Worm (Caenorhabditis elegans) whole organism, L2 larva: ENCODE data around the gene ZK669.5.

Experiments
- aly-2 ChIP-seq: fragments of 150-350 bp; optimal IDR thresholded peaks from 2 replicates; lab custom pipeline; 2014; ENCODE audit warnings: missing biosample characterization, missing genetic modification characterization
- ama-1 ChIP-seq: fragments of 150-350 bp; optimal IDR thresholded peaks from 2 replicates; lab custom pipeline; 2018; ENCODE audit warnings: inconsistent platforms
- ceh-16 ChIP-seq: fragments of 150-350 bp; optimal IDR thresholded peaks from 2 replicates; lab custom pipeline; 2014; ENCODE audit warnings: missing biosample characterization, missing genetic modification characterization
- dmd-4 ChIP-seq: sonication (generic microtip); optimal IDR thresholded peaks from 2 replicates; lab custom pipeline; 2017; ENCODE audit warnings: missing biosample characterization, missing genetic modification characterization
- gmeb-1 ChIP-seq: fragments of 150-350 bp; optimal IDR thresholded peaks from 2 replicates; lab custom pipeline; 2014; ENCODE audit warnings: missing biosample characterization, missing genetic modification characterization
- nhr-23 ChIP-seq: fragments of 150-350 bp; optimal IDR thresholded peaks from 2 replicates; lab custom pipeline; 2014; ENCODE audit warnings: missing biosample characterization, missing genetic modification reagents, missing genetic modification characterization
- nhr-77 ChIP-seq: fragments of 150-350 bp; optimal IDR thresholded peaks from 2 replicates; lab custom pipeline; 2014; ENCODE audit warnings: missing biosample characterization, missing genetic modification characterization
- snpc-4 ChIP-seq: fragments of 150-350 bp; optimal IDR thresholded peaks from 2 replicates; lab custom pipeline; 2014; ENCODE audit warnings: missing biosample characterization, missing genetic modification characterization
- unc-39 ChIP-seq: fragments of 150-350 bp; optimal IDR thresholded peaks from 2 replicates; lab custom pipeline; 2014; ENCODE audit warnings: missing biosample characterization, missing genetic modification characterization

DNA sequence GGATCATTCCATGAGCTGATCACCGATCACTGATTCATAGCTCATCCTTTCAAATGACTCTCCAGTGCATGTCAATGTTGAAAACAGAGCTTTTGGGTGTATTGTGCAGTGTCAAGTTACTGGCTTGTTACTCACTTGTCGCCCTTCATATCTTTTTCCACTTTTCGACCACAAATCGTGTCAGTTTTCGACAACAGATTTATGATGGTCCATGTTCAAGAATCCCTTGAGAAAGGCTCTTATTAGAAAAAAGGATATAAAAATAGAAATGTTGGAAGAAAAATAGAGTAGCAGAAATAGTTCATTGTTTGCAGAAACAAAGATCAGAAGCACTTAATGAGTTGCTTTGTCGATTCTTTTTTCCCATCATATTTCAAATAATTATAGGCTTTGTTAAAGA, 36.8 kb upstream of the ZK669.5 start:
- TF ChIP-seq unc-39 (tag; lab: Kevin White, UChicago): no peak
- TF ChIP-seq dmd-4: no peak
- no peak for TF ChIP-seq gmeb-1
- no peak for TF ChIP-seq nhr-23 (tag; lab: Kevin White, UChicago)
- TF ChIP-seq ama-1 (lab: Kevin White, UChicago): no peak
- TF ChIP-seq snpc-4 (tag; lab: Kevin White, UChicago): no peak
- TF ChIP-seq ceh-16 (tag; lab: Kevin White, UChicago): no peak
- TF ChIP-seq aly-2: no peak
- no peak for TF ChIP-seq nhr-77 (tag; lab: Kevin White, UChicago)
